Worm (Caenorhabditis elegans) whole organism, late embryonic: ENCODE measurements around the gene dnj-16.

ENCODE experiments used
- F13H6.1 ChIP-seq: sonication (generic microtip); optimal IDR thresholded peaks from 2 replicates; lab custom pipeline; 2016; ENCODE audit warnings: missing genetic modification characterization, missing compliant biosample characterization
- Y22D7AL.16 ChIP-seq: sonication (generic microtip); optimal IDR thresholded peaks from 2 replicates; lab custom pipeline; 2016; ENCODE audit warnings: missing genetic modification characterization, missing compliant biosample characterization
- ama-1 ChIP-seq: fragments of 150-350 bp; optimal IDR thresholded peaks from 2 replicates; lab custom pipeline; 2014
- dmd-4 ChIP-seq: sonication (generic microtip); optimal IDR thresholded peaks from 2 replicates; lab custom pipeline; 2016; ENCODE audit warnings: borderline replicate concordance, missing genetic modification characterization, missing compliant biosample characterization
- madf-2 ChIP-seq: sonication (generic microtip); optimal IDR thresholded peaks from 2 replicates; lab custom pipeline; 2017; ENCODE audit warnings: missing genetic modification characterization, missing compliant biosample characterization
- nhr-11 ChIP-seq: fragments of 150-350 bp; optimal IDR thresholded peaks from 2 replicates; lab custom pipeline; 2014; ENCODE audit warnings: missing biosample characterization, missing genetic modification characterization
- npax-4 ChIP-seq: sonication (generic microtip); optimal IDR thresholded peaks from 2 replicates; lab custom pipeline; 2016; ENCODE audit warnings: missing genetic modification characterization, missing compliant biosample characterization
- pha-2 ChIP-seq: sonication (generic microtip); optimal IDR thresholded peaks from 2 replicates; lab custom pipeline; 2017; ENCODE audit warnings: mild to moderate bottlenecking, missing genetic modification characterization, missing compliant biosample characterization
- sox-4 ChIP-seq: sonication (generic microtip); optimal IDR thresholded peaks from 2 replicates; lab custom pipeline; 2017; ENCODE audit warnings: mild to moderate bottlenecking, missing genetic modification characterization, inconsistent platforms, missing compliant biosample characterization
- unc-86 ChIP-seq: sonication (generic microtip); optimal IDR thresholded peaks from 2 replicates; lab custom pipeline; 2016; ENCODE audit warnings: missing genetic modification characterization, missing compliant biosample characterization

ce11 chrIII:4181338-4181737 lies 9.6 kb upstream of the dnj-16 start, which contains the start of gene C16C10.1:
- TF ChIP-seq npax-4 (no peak), ama-1 (lab: Kevin White, UChicago) (no peak), dmd-4 (tag; lab: Kevin White, UChicago) (no peak), sox-4 (tag; lab: Kevin White, UChicago) (no peak), unc-86 (tag; lab: Kevin White, UChicago) (no peak), nhr-11 (tag; lab: Kevin White, UChicago) (no peak), Y22D7AL.16 (tag; lab: Kevin White, UChicago) (no peak), madf-2 (no peak), pha-2 (no peak), F13H6.1 (tag; lab: Kevin White, UChicago) (no peak)
